Fruit fly (Drosophila melanogaster): ENCODE results near the gene CG32163.
A peak's percentile ranks its signal among the peaks of the same experiment; 100 is the strongest.

CG32163 gene

dm6 chr3L:16610201-16610600 lies 23.2 kb downstream of the CG32163 start, which contains the start of gene Prosbeta6:
Prosbeta6 (minus strand) TSS chr3L:16610418.
- TF ChIP-seq CG12605 (GFP tag; IDR thresholded peaks at IDR 0.05): no peak
- no peak for TF ChIP-seq Pif1B (GFP tag; optimal IDR thresholded peaks at IDR 0.05)
- TF ChIP-seq Snoo (tag; optimal IDR thresholded peaks at IDR 0.05): no peak
- no peak for TF ChIP-seq CG17806 (tag; optimal IDR thresholded peaks at IDR 0.05)
- TF ChIP-seq Ets98B (GFP tag; IDR thresholded peaks at IDR 0.05): no peak
- no peak for TF ChIP-seq gl (tag; optimal IDR thresholded peaks at IDR 0.05)
- no peak for TF ChIP-seq CG8301 (tag; optimal IDR thresholded peaks at IDR 0.05)
- no peak for TF ChIP-seq CG4496 (GFP tag; IDR thresholded peaks at IDR 0.05)
- no peak for TF ChIP-seq Pif1A (GFP tag; optimal IDR thresholded peaks at IDR 0.05)
- TF ChIP-seq CG10348 (GFP tag; IDR thresholded peaks at IDR 0.05): no peak
- no peak for TF ChIP-seq rn (GFP tag; IDR thresholded peaks at IDR 0.05)
- no peak for TF ChIP-seq CG14655 (GFP tag; optimal IDR thresholded peaks at IDR 0.05)

- no peak; the same call in none of the 2 replicates for TF ChIP-seq rn (GFP tag; IDR thresholded peaks at IDR 0.05)
- TF ChIP-seq Ets98B (GFP tag; IDR thresholded peaks at IDR 0.05): peak; percentile 79
- TF ChIP-seq CG9948 (tag; optimal IDR thresholded peaks at IDR 0.05): peak; percentile 50
- peak; percentile 56 for TF ChIP-seq Pif1B (GFP tag; optimal IDR thresholded peaks at IDR 0.05)
- TF ChIP-seq Pif1A (GFP tag; optimal IDR thresholded peaks at IDR 0.05): peak; percentile 71
- no peak for TF ChIP-seq D1 (tag; optimal IDR thresholded peaks at IDR 0.05)
- peak; percentile 45 for TF ChIP-seq gl (tag; optimal IDR thresholded peaks at IDR 0.05)
- peak; percentile 80 for TF ChIP-seq CG4496 (GFP tag; IDR thresholded peaks at IDR 0.05)
- 0 out of 2 replicates have a peak, but pooled peaks have one; percentile 52 for TF ChIP-seq CG10348 (GFP tag; IDR thresholded peaks at IDR 0.05)
- TF ChIP-seq CG32121 (GFP tag; IDR thresholded peaks at IDR 0.05): peak; percentile 76; the same call in 1 of the 2 replicates
- TF ChIP-seq CG8159 (tag; optimal IDR thresholded peaks at IDR 0.05): peak; percentile 69
- TF ChIP-seq CG8301 (tag; optimal IDR thresholded peaks at IDR 0.05): peak; percentile 60
- peak; percentile 69 for TF ChIP-seq CG17806 (tag; optimal IDR thresholded peaks at IDR 0.05)
- no peak for TF ChIP-seq CG12605 (GFP tag; IDR thresholded peaks at IDR 0.05)
- peak; percentile 79 for TF ChIP-seq CG15710 (tag; optimal IDR thresholded peaks at IDR 0.05)
- TF ChIP-seq fd96Ca (GFP tag; IDR thresholded peaks at IDR 0.05): peak; percentile 74
- TF ChIP-seq Snoo (tag; optimal IDR thresholded peaks at IDR 0.05): peak; percentile 70
- no peak for TF ChIP-seq EcR (GFP tag; optimal IDR thresholded peaks at IDR 0.05)
- TF ChIP-seq CG14655 (GFP tag; optimal IDR thresholded peaks at IDR 0.05): peak; percentile 64
- TF ChIP-seq CG13204 (GFP tag; optimal IDR thresholded peaks at IDR 0.05): no peak
- peak; percentile 59 for TF ChIP-seq CG34367 (tag; optimal IDR thresholded peaks at IDR 0.05)
Measured at dm6 chr3L:16612152-16612551, 25.2 kb downstream of the CG32163 start, which contains the start of gene CG4101. CG4101 (plus strand) TSS chr3L:16612486.

- TF ChIP-seq fd96Ca (GFP tag; IDR thresholded peaks at IDR 0.05) (peak; percentile 21; the same call in 1 of the 3 replicates), EcR (GFP tag; optimal IDR thresholded peaks at IDR 0.05) (peak; percentile 75), Pif1B (GFP tag; optimal IDR thresholded peaks at IDR 0.05) (no peak), CG8301 (tag; optimal IDR thresholded peaks at IDR 0.05) (no peak)
Measured at dm6 chr3L:16612972-16613371, 26.0 kb downstream of the CG32163 start.

- TF ChIP-seq CG10348 (GFP tag; IDR thresholded peaks at IDR 0.05): no peak
- peak; percentile 44 for TF ChIP-seq Pif1B (GFP tag; optimal IDR thresholded peaks at IDR 0.05)
- TF ChIP-seq CG32121 (GFP tag; IDR thresholded peaks at IDR 0.05): 0 out of 2 replicates have a peak, but pooled peaks have one; percentile 13
- TF ChIP-seq CG15710 (tag; optimal IDR thresholded peaks at IDR 0.05): peak; percentile 48
- peak; percentile 30; the same call in 1 of the 3 replicates for TF ChIP-seq fd96Ca (GFP tag; IDR thresholded peaks at IDR 0.05)
- no peak for TF ChIP-seq CG34367 (tag; optimal IDR thresholded peaks at IDR 0.05)
- peak; percentile 30; the same call in 1 of the 2 replicates for TF ChIP-seq Ets98B (GFP tag; IDR thresholded peaks at IDR 0.05)
- TF ChIP-seq Snoo (tag; optimal IDR thresholded peaks at IDR 0.05): peak; percentile 31
Measured at dm6 chr3L:16615132-16615709, 28.3 kb downstream of the CG32163 start, which contains the start of gene Mo25. Mo25 (minus strand) TSS chr3L:16615472.

dm6 chr3L:16626199-16626598 lies 39.2 kb downstream of the CG32163 start:
- no peak for TF ChIP-seq Pif1A (GFP tag; optimal IDR thresholded peaks at IDR 0.05)
- TF ChIP-seq gl (tag; optimal IDR thresholded peaks at IDR 0.05): no peak
- no peak for TF ChIP-seq CG8301 (tag; optimal IDR thresholded peaks at IDR 0.05)
- no peak for TF ChIP-seq CG9948 (tag; optimal IDR thresholded peaks at IDR 0.05)
- TF ChIP-seq CG4496 (GFP tag; IDR thresholded peaks at IDR 0.05): no peak
- TF ChIP-seq CG34367 (tag; optimal IDR thresholded peaks at IDR 0.05): no peak
- no peak for TF ChIP-seq CG12605 (GFP tag; IDR thresholded peaks at IDR 0.05)
- TF ChIP-seq EcR (GFP tag; optimal IDR thresholded peaks at IDR 0.05): no peak
- TF ChIP-seq CG14655 (GFP tag; optimal IDR thresholded peaks at IDR 0.05): no peak
- TF ChIP-seq rn (GFP tag; IDR thresholded peaks at IDR 0.05): no peak

DNA sequence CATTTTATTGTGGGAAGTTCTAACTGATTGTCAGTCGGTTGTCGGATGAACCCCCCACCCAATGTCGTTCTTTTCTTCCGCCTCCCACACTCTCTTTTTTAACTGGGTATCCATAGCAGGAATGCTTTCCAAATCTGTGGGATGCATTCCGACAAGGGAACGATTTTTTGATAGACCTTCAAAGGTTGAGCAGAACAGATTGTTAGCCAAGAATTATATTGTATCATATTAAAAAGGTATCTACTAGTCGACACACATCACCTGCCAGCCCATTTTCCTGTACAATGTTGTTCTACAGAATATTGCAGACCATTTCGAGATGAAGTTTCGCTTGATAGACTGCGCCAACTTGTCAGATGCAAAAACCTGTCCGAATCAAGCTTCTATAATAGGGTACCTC lies 42.8 kb downstream of the CG32163 start:
- no peak for TF ChIP-seq CG15710 (tag; optimal IDR thresholded peaks at IDR 0.05)
- TF ChIP-seq D1 (tag; optimal IDR thresholded peaks at IDR 0.05): no peak
- TF ChIP-seq CG4496 (GFP tag; IDR thresholded peaks at IDR 0.05): no peak
- no peak for TF ChIP-seq CG8301 (tag; optimal IDR thresholded peaks at IDR 0.05)
- no peak for TF ChIP-seq CG9948 (tag; optimal IDR thresholded peaks at IDR 0.05)
- no peak for TF ChIP-seq rn (GFP tag; IDR thresholded peaks at IDR 0.05)
- no peak for TF ChIP-seq CG8159 (tag; optimal IDR thresholded peaks at IDR 0.05)
- no peak for TF ChIP-seq gl (tag; optimal IDR thresholded peaks at IDR 0.05)
- TF ChIP-seq CG13204 (GFP tag; optimal IDR thresholded peaks at IDR 0.05): no peak
- TF ChIP-seq Snoo (tag; optimal IDR thresholded peaks at IDR 0.05): no peak
- no peak for TF ChIP-seq EcR (GFP tag; optimal IDR thresholded peaks at IDR 0.05)
